Worm (Caenorhabditis elegans) whole organism, L2 larva: ENCODE measurements around the gene srg-69.

Experiments
- C34F6.9 ChIP-seq: fragments of 150-350 bp; optimal IDR thresholded peaks from 2 replicates; lab custom pipeline; 2014; ENCODE audit warnings: missing biosample characterization, missing genetic modification characterization
- F13H6.1 ChIP-seq: sonication (generic microtip); optimal IDR thresholded peaks from 2 replicates; lab custom pipeline; 2016; ENCODE audit warnings: missing genetic modification characterization, missing compliant biosample characterization
- R02D3.7 ChIP-seq: fragments of 150-350 bp; optimal IDR thresholded peaks from 2 replicates; lab custom pipeline; 2014; ENCODE audit warnings: missing biosample characterization, missing genetic modification characterization
- Y55F3AM.14 ChIP-seq: fragments of 200-800 bp; sonication (Bioruptor generic); optimal IDR thresholded peaks from 2 replicates; lab custom pipeline; 2018; ENCODE audit warnings: mild to moderate bottlenecking, missing genetic modification characterization, missing compliant biosample characterization
- ZK546.5 ChIP-seq: sonication (generic microtip); optimal IDR thresholded peaks from 2 replicates; lab custom pipeline; 2017; ENCODE audit warnings: missing biosample characterization, missing genetic modification characterization
- aly-2 ChIP-seq: fragments of 150-350 bp; optimal IDR thresholded peaks from 2 replicates; lab custom pipeline; 2014; ENCODE audit warnings: missing biosample characterization, missing genetic modification characterization
- ama-1 ChIP-seq: fragments of 150-350 bp; optimal IDR thresholded peaks from 2 replicates; lab custom pipeline; 2018; ENCODE audit warnings: inconsistent platforms
- blmp-1 ChIP-seq: sonication (generic microtip); optimal IDR thresholded peaks from 2 replicates; lab custom pipeline; 2017; ENCODE audit warnings: missing genetic modification characterization, mild to moderate bottlenecking, missing compliant biosample characterization, antibody characterized with exemption, moderate library complexity; ENCODE audit not compliant: insufficient read depth
- ceh-16 ChIP-seq: fragments of 150-350 bp; optimal IDR thresholded peaks from 2 replicates; lab custom pipeline; 2014; ENCODE audit warnings: missing biosample characterization, missing genetic modification characterization
- ceh-82 ChIP-seq: fragments of 150-350 bp; optimal IDR thresholded peaks from 2 replicates; lab custom pipeline; 2014; ENCODE audit warnings: missing biosample characterization, missing genetic modification characterization
- crh-2 ChIP-seq: sonication (generic microtip); optimal IDR thresholded peaks from 2 replicates; lab custom pipeline; 2017; ENCODE audit warnings: missing biosample characterization, missing genetic modification characterization
- elt-1 ChIP-seq: fragments of 150-350 bp; optimal IDR thresholded peaks from 2 replicates; lab custom pipeline; 2014; ENCODE audit warnings: missing biosample characterization, missing genetic modification characterization
- elt-3 ChIP-seq: sonication (generic microtip); optimal IDR thresholded peaks from 2 replicates; lab custom pipeline; 2017; ENCODE audit warnings: missing biosample characterization, missing genetic modification characterization
- fos-1 ChIP-seq: fragments of 150-350 bp; optimal IDR thresholded peaks from 2 replicates; lab custom pipeline; 2014; ENCODE audit warnings: missing biosample characterization, missing genetic modification characterization
- gmeb-1 ChIP-seq: fragments of 150-350 bp; optimal IDR thresholded peaks from 2 replicates; lab custom pipeline; 2014; ENCODE audit warnings: missing biosample characterization, missing genetic modification characterization
- lin-11 ChIP-seq: fragments of 150-350 bp; sonication (generic microtip); optimal IDR thresholded peaks from 2 replicates; lab custom pipeline; 2014; ENCODE audit warnings: missing biosample characterization, missing genetic modification characterization, inconsistent platforms, mixed read lengths
- lin-13 ChIP-seq: fragments of 150-350 bp; optimal IDR thresholded peaks from 2 replicates; lab custom pipeline; 2014; ENCODE audit warnings: missing biosample characterization, missing genetic modification reagents, missing genetic modification characterization
- lsy-2 ChIP-seq, 2 experiments: fragments of 150-350 bp in 1 of 2; sonication (generic microtip) in 1 of 2; optimal IDR thresholded peaks; 2 replicates each; lab custom pipeline; 2014 to 2017; ENCODE audit warnings: missing biosample characterization in 2 of 2, missing genetic modification characterization in 2 of 2
- mab-5 ChIP-seq: fragments of 150-350 bp; optimal IDR thresholded peaks from 2 replicates; lab custom pipeline; 2014; ENCODE audit warnings: missing biosample characterization, missing genetic modification characterization
- mbf-1 ChIP-seq: sonication (generic microtip); optimal IDR thresholded peaks from 2 replicates; lab custom pipeline; 2017; ENCODE audit warnings: missing biosample characterization, missing genetic modification characterization
- mdl-1 ChIP-seq, 2 experiments: fragments of 150-350 bp in 1 of 2; sonication (generic microtip) in 1 of 2; optimal IDR thresholded peaks; 2 replicates each; lab custom pipeline; 2017; ENCODE audit warnings: missing biosample characterization in 2 of 2, missing genetic modification characterization in 2 of 2
- nhr-10 ChIP-seq: sonication (generic microtip); optimal IDR thresholded peaks from 2 replicates; lab custom pipeline; 2017; ENCODE audit warnings: missing biosample characterization, missing genetic modification characterization
- nhr-11 ChIP-seq: fragments of 150-350 bp; optimal IDR thresholded peaks from 2 replicates; lab custom pipeline; 2014; ENCODE audit warnings: missing biosample characterization, missing genetic modification characterization
- nhr-12 ChIP-seq: fragments of 150-350 bp; optimal IDR thresholded peaks from 2 replicates; lab custom pipeline; 2014; ENCODE audit warnings: missing biosample characterization, missing genetic modification characterization
- nhr-129 ChIP-seq: fragments of 150-350 bp; optimal IDR thresholded peaks from 2 replicates; lab custom pipeline; 2014; ENCODE audit warnings: missing biosample characterization, missing genetic modification characterization
- nhr-21 ChIP-seq: fragments of 150-350 bp; optimal IDR thresholded peaks from 2 replicates; lab custom pipeline; 2014; ENCODE audit warnings: missing biosample characterization, missing genetic modification characterization
- nhr-23 ChIP-seq: fragments of 150-350 bp; optimal IDR thresholded peaks from 2 replicates; lab custom pipeline; 2014; ENCODE audit warnings: missing biosample characterization, missing genetic modification reagents, missing genetic modification characterization
- nhr-237 ChIP-seq: fragments of 150-350 bp; optimal IDR thresholded peaks from 2 replicates; lab custom pipeline; 2014; ENCODE audit warnings: missing biosample characterization, missing genetic modification characterization
- nhr-25 ChIP-seq: fragments of 150-350 bp; sonication (generic microtip); optimal IDR thresholded peaks from 3 replicates; lab custom pipeline; 2014; ENCODE audit warnings: missing biosample characterization, missing genetic modification characterization
- nhr-77 ChIP-seq: fragments of 150-350 bp; optimal IDR thresholded peaks from 2 replicates; lab custom pipeline; 2014; ENCODE audit warnings: missing biosample characterization, missing genetic modification characterization
- peb-1 ChIP-seq: fragments of 150-350 bp; optimal IDR thresholded peaks from 2 replicates; lab custom pipeline; 2014; ENCODE audit warnings: missing biosample characterization, missing genetic modification characterization
- sem-4 ChIP-seq: fragments of 150-350 bp; optimal IDR thresholded peaks from 2 replicates; lab custom pipeline; 2014; ENCODE audit warnings: missing biosample characterization, missing genetic modification reagents, missing genetic modification characterization
- skn-1 ChIP-seq: sonication (generic microtip); optimal IDR thresholded peaks from 2 replicates; lab custom pipeline; 2017; ENCODE audit warnings: missing biosample characterization, missing genetic modification characterization
- sma-3 ChIP-seq: sonication (generic microtip); optimal IDR thresholded peaks from 2 replicates; lab custom pipeline; 2016; ENCODE audit warnings: missing genetic modification reagents, missing genetic modification characterization, missing compliant biosample characterization
- sma-9 ChIP-seq, 2 experiments: fragments of 150-350 bp in 1 of 2; sonication (generic microtip) in 1 of 2; optimal IDR thresholded peaks; 2 replicates each; lab custom pipeline; 2014 to 2016; ENCODE audit warnings: missing genetic modification characterization in 2 of 2, mild to moderate bottlenecking in 1 of 2, missing biosample characterization in 1 of 2, missing compliant biosample characterization in 1 of 2, missing genetic modification reagents in 1 of 2, moderate library complexity in 1 of 2
- snpc-4 ChIP-seq: fragments of 150-350 bp; optimal IDR thresholded peaks from 2 replicates; lab custom pipeline; 2014; ENCODE audit warnings: missing biosample characterization, missing genetic modification characterization
- unc-39 ChIP-seq: fragments of 150-350 bp; optimal IDR thresholded peaks from 2 replicates; lab custom pipeline; 2014; ENCODE audit warnings: missing biosample characterization, missing genetic modification characterization
- unc-55 ChIP-seq: fragments of 150-350 bp; sonication (generic microtip); optimal IDR thresholded peaks from 3 replicates; lab custom pipeline; 2014; ENCODE audit warnings: missing biosample characterization, missing genetic modification reagents, missing genetic modification characterization
- zag-1 ChIP-seq: fragments of 150-350 bp; optimal IDR thresholded peaks from 2 replicates; lab custom pipeline; 2014; ENCODE audit warnings: missing biosample characterization, missing genetic modification characterization
- ztf-1 ChIP-seq: fragments of 200-800 bp; sonication (Bioruptor generic); conservative IDR thresholded peaks from 2 replicates; pipeline ENCODE4 v1.3.6; 2022; ENCODE audit warnings: missing genetic modification characterization, missing compliant biosample characterization
- ztf-11 ChIP-seq: sonication (generic microtip); optimal IDR thresholded peaks from 2 replicates; lab custom pipeline; 2017; ENCODE audit warnings: missing biosample characterization, missing genetic modification characterization
- ztf-4 ChIP-seq: fragments of 150-350 bp; optimal IDR thresholded peaks from 2 replicates; lab custom pipeline; 2014; ENCODE audit warnings: missing biosample characterization, missing genetic modification characterization

srg-69 gene

DNA sequence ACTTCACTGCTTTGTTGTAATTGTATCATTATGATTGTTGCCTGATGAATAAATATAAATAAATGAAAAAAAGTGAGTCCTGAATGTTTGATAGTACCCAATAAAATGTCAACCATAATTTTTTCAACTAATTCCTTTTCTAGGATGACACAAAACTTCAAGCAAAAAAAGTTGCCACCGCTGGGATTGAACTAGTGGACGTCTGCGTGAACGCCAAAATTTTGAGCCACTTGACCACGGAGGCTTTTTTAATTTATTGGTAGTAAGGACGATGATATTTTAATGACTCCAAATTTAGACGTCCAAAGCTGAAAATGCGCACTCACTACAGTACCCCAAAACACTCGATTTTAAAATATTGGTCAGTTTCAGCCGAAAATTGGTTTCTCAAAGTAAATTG lies 1.8 kb upstream of the srg-69 start:
- TF ChIP-seq aly-2 (tag; lab: Kevin White, UChicago), result no peak
- peak in 1 of 2 experiments; percentile 22 for TF ChIP-seq lsy-2 (tag; optimal IDR thresholded peaks at IDR 0.05; lab: Kevin White, UChicago)
- TF ChIP-seq sma-3 (GFP tag; lab: Kevin White, UChicago), result peak; percentile 22
- TF ChIP-seq R02D3.7, result no peak
- no peak for TF ChIP-seq snpc-4 (tag; lab: Kevin White, UChicago)
- peak; percentile 25 for TF ChIP-seq Y55F3AM.14 (GFP tag; lab: Kevin White, UChicago)
- peak; percentile 17 for TF ChIP-seq sma-9 (GFP tag; optimal IDR thresholded peaks at IDR 0.05; lab: Kevin White, UChicago)
- TF ChIP-seq sma-9 (tag; optimal IDR thresholded peaks at IDR 0.05; lab: Kevin White, UChicago), result no peak

DNA sequence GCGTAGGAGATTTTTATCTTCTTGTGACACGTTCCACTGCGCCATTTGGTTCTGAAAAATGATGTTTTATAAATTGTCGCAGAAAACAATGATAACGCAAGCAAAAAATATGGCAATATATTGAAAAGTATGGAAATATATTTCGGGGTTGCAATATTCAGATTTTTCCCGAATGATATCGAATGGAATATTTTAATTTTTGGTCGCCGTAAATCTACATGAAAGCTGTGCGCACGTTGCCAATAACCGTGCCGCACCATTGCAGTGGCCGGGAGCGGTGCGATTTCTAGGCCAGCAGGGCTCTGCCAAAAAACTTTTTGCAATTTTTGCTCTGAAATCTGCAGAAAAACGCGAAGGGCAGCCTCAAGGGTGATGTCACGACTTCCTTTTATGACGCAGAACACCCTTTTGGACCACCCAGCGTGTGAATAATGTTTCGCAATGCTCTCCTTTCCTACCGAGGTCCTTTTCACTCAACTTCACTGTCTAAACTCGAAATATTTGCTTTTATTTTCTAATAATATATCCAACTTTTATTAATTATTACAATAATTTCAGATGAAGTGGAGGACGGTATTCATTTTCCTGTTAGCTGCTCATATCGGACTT lies 2.8 kb downstream of the srg-69 start, which contains the start of the genes F09E5.11 and bmy-1:
F09E5.11 (minus strand) TSS at position 51 of the 609 bp plus-strand sequence.
bmy-1 (plus strand) TSS at position 559 of the 609 bp plus-strand sequence.
- TF ChIP-seq sma-3 (GFP tag; lab: Kevin White, UChicago), result peak; percentile 83
- TF ChIP-seq ceh-16 (tag; lab: Kevin White, UChicago), result peak; percentile 19
- TF ChIP-seq gmeb-1 (tag; lab: Kevin White, UChicago), result peak; percentile 83
- TF ChIP-seq unc-39 (tag; lab: Kevin White, UChicago), result no peak
- peak; percentile 84 for TF ChIP-seq C34F6.9 (tag; lab: Kevin White, UChicago)
- no peak for TF ChIP-seq mbf-1
- peak; percentile 89 for TF ChIP-seq lin-11
- no peak for TF ChIP-seq nhr-11 (tag; lab: Kevin White, UChicago)
- TF ChIP-seq lsy-2 (tag; optimal IDR thresholded peaks at IDR 0.05; lab: Kevin White, UChicago), result peak; percentile 59 to 85
- no peak for TF ChIP-seq ztf-1 (GFP tag; lab: Robert Waterston, UW)
- TF ChIP-seq unc-55, result peak; percentile 94
- TF ChIP-seq zag-1, result peak; percentile 72
- peak; percentile 43 for TF ChIP-seq ceh-82 (tag; lab: Kevin White, UChicago)
- peak; percentile 64 for TF ChIP-seq nhr-21 (tag; lab: Kevin White, UChicago)
- no peak for TF ChIP-seq nhr-10 (tag; lab: Kevin White, UChicago)
- TF ChIP-seq ztf-11 (tag; lab: Kevin White, UChicago), result no peak
- TF ChIP-seq elt-1 (tag; lab: Kevin White, UChicago), result no peak
- peak; percentile 79 for TF ChIP-seq sma-9 (GFP tag; optimal IDR thresholded peaks at IDR 0.05; lab: Kevin White, UChicago)
- TF ChIP-seq sma-9 (tag; optimal IDR thresholded peaks at IDR 0.05; lab: Kevin White, UChicago), result no peak
- TF ChIP-seq mdl-1 (tag; optimal IDR thresholded peaks at IDR 0.05; lab: Kevin White, UChicago), result peak in 1 of 2 experiments; percentile 51
- no peak for TF ChIP-seq nhr-77 (tag; lab: Kevin White, UChicago)
- peak; percentile 83 for TF ChIP-seq F13H6.1 (tag; lab: Kevin White, UChicago)
- TF ChIP-seq ztf-4 (tag; lab: Kevin White, UChicago), result peak; percentile 63
- TF ChIP-seq nhr-25 (tag; lab: Kevin White, UChicago), result peak; percentile 53
- TF ChIP-seq fos-1, result peak; percentile 56
- no peak for TF ChIP-seq peb-1
- peak; percentile 87 for TF ChIP-seq R02D3.7
- TF ChIP-seq blmp-1, result peak; percentile 10
- peak; percentile 41 for TF ChIP-seq skn-1 (tag; lab: Kevin White, UChicago)
- TF ChIP-seq nhr-237, result peak; percentile 52
- TF ChIP-seq Y55F3AM.14 (GFP tag; lab: Kevin White, UChicago), result peak; percentile 61
- peak; percentile 86 for TF ChIP-seq lin-13 (GFP tag; lab: Kevin White, UChicago)
- no peak for TF ChIP-seq nhr-12 (tag; lab: Kevin White, UChicago)
- peak; percentile 54 for TF ChIP-seq snpc-4 (tag; lab: Kevin White, UChicago)
- TF ChIP-seq elt-3 (tag; lab: Kevin White, UChicago), result no peak
- TF ChIP-seq sem-4 (tag; lab: Kevin White, UChicago), result peak; percentile 76
- TF ChIP-seq nhr-129, result peak; percentile 80
- TF ChIP-seq mab-5 (tag; lab: Kevin White, UChicago), result peak; percentile 56
- no peak for TF ChIP-seq aly-2 (tag; lab: Kevin White, UChicago)
- no peak for TF ChIP-seq ama-1 (lab: Kevin White, UChicago)
- peak; percentile 29 for TF ChIP-seq ZK546.5 (tag; lab: Kevin White, UChicago)
- TF ChIP-seq crh-2, result peak; percentile 81
- no peak for TF ChIP-seq nhr-23 (tag; lab: Kevin White, UChicago)
